Worm (Caenorhabditis elegans): ENCODE measurements around the gene srd-48.
A peak's percentile ranks its signal among the peaks of the same experiment; 100 is the strongest.

srd-48 gene

DNA sequence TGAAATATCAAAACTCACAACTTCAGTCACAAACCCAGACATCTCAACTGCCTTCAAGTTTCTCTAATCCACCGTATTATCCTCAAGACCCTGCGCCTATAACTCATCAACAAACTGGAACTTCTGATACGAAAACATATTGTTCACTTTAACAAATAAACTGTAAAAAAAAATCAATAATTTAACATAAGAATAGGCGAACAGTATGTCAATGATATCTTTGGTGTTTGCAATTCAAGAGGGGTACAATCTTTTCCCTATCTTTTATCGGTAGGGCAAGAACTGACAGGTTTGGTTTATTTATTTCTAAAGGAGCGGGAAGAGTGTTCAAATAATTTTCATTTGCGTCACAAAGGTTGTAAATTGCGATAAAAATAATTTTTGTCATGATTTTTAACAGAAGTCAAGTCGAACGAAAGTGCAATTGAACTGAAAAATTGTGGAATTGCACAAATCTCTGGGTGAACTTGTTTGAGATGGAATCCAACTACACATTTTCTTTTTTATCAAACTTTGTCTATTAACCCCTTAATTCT, 27.1 kb downstream of the srd-48 start (continued):
- TF ChIP-seq sptf-2 (GFP tag; optimal IDR thresholded peaks at IDR 0.05) (peak; percentile 38), F22D6.2 (tag; optimal IDR thresholded peaks at IDR 0.05) (peak; percentile 94), mxl-1 (tag; optimal IDR thresholded peaks at IDR 0.05) (no peak), egrh-3 (GFP tag; IDR thresholded peaks at IDR 0.05) (0 out of 2 replicates have a peak, but pooled peaks have one; percentile 16), bed-2 (GFP tag; IDR thresholded peaks at IDR 0.05) (peak; percentile 29; the same call in 1 of the 2 replicates), snpc-1.1 (tag; optimal IDR thresholded peaks at IDR 0.05; ENCODE audit: insufficient read depth) (peak; percentile 53), dox-1 (GFP tag; IDR thresholded peaks at IDR 0.05) (peak; percentile 96), F52B5.7 (tag; optimal IDR thresholded peaks at IDR 0.05) (peak; percentile 77), snpc-1.3 (tag; optimal IDR thresholded peaks at IDR 0.05; ENCODE audit: insufficient read depth) (no peak), let-526 (GFP tag; IDR thresholded peaks at IDR 0.05) (peak; percentile 81), nhr-80 (tag; optimal IDR thresholded peaks at IDR 0.05) (peak; percentile 96), gei-17 (GFP tag; optimal IDR thresholded peaks at IDR 0.05) (peak; percentile 97), athp-1 (tag; optimal IDR thresholded peaks at IDR 0.05) (peak; percentile 46), ztf-26 (tag; optimal IDR thresholded peaks at IDR 0.05) (peak; percentile 99), rcor-1 (GFP tag; IDR thresholded peaks at IDR 0.05) (peak; percentile 94), C06A6.2 (GFP tag; conservative IDR thresholded peaks at IDR 0.05) (peak; percentile 95), ceh-79 (tag; optimal IDR thresholded peaks at IDR 0.05) (peak; percentile 86), B0019.2 (GFP tag; conservative IDR thresholded peaks at IDR 0.05) (no peak), dpl-1 (GFP tag; optimal IDR thresholded peaks at IDR 0.05) (no peak), akir-1 (GFP tag; optimal IDR thresholded peaks at IDR 0.05) (peak; percentile 70), ets-4 (GFP tag; optimal IDR thresholded peaks at IDR 0.05) (peak; percentile 89), ztf-18 (tag; optimal IDR thresholded peaks at IDR 0.05) (peak; percentile 79), somi-1 (GFP tag; optimal IDR thresholded peaks at IDR 0.05) (peak; percentile 97), ceh-91 (GFP tag; IDR thresholded peaks at IDR 0.05) (no peak), hlh-26 (GFP tag; conservative IDR thresholded peaks at IDR 0.05) (no peak), lsy-27 (tag; optimal IDR thresholded peaks at IDR 0.05; ENCODE audit: borderline replicate concordance, insufficient read depth) (no peak), sdz-38 (tag; optimal IDR thresholded peaks at IDR 0.05) (no peak), ccch-3 (GFP tag; optimal IDR thresholded peaks at IDR 0.05) (peak; percentile 86), F39B2.1 (GFP tag; IDR thresholded peaks at IDR 0.05) (no peak), let-607 (tag; optimal IDR thresholded peaks at IDR 0.05) (peak; percentile 76 to 93), hmg-1.2 (GFP tag; IDR thresholded peaks at IDR 0.05) (peak; percentile 81), ceh-40 (GFP tag; IDR thresholded peaks at IDR 0.05) (0 out of 2 replicates have a peak, but pooled peaks have one; percentile 28), attf-5 (GFP tag; optimal IDR thresholded peaks at IDR 0.05) (peak; percentile 54), xnd-1 (tag; optimal IDR thresholded peaks at IDR 0.05) (no peak), attf-3 (GFP tag; conservative IDR thresholded peaks at IDR 0.05) (0 out of 2 replicates have a peak, but pooled peaks have one; percentile 38), ztf-3 (GFP tag; optimal IDR thresholded peaks at IDR 0.05) (peak; percentile 88), Y67H2A.10 (GFP tag; conservative IDR thresholded peaks at IDR 0.05) (no peak), atf-7 (tag; optimal IDR thresholded peaks at IDR 0.05) (peak; percentile 98), bed-1 (GFP tag; IDR thresholded peaks at IDR 0.05) (no peak)

DNA sequence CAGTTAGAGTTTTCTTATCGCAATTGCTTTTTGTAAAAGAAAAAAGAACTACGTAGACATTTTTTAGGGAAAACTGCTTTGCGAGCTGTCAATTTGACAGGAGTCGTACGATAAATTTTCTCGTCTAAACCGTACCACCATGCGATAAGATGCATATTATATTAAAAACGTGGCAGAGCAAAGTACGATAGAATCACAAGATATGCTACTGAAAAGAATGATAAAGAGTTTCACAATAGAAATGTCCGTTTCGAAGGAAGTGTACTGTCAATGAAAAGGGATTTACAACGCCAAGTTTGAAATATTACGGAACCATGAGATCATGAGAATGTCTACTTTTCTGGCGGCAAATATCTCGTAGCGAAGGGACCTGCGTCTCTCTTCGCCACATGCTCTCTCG, 28.9 kb downstream of the srd-48 start, which contains the start of gene F19H6.5:
Gene F19H6.5 (minus strand): TSS at position 101 of the 400 bp plus-strand sequence.
- TF ChIP-seq hmg-1.2 (GFP tag; IDR thresholded peaks at IDR 0.05), result peak; percentile 27; the same call in 1 of the 2 replicates
- no peak for TF ChIP-seq Y53F4B.3 (GFP tag; IDR thresholded peaks at IDR 0.05)

Data from whole organism, young adult.